Worm (Caenorhabditis elegans) whole organism, L2 larva: ENCODE results near the gene C16D9.6.

ENCODE experiments used
- R02D3.7 ChIP-seq: fragments of 150-350 bp; optimal IDR thresholded peaks from 2 replicates; lab custom pipeline; 2014; ENCODE audit warnings: missing biosample characterization, missing genetic modification characterization
- aly-2 ChIP-seq: fragments of 150-350 bp; optimal IDR thresholded peaks from 2 replicates; lab custom pipeline; 2014; ENCODE audit warnings: missing biosample characterization, missing genetic modification characterization
- ama-1 ChIP-seq: fragments of 150-350 bp; optimal IDR thresholded peaks from 2 replicates; lab custom pipeline; 2018; ENCODE audit warnings: inconsistent platforms
- blmp-1 ChIP-seq: sonication (generic microtip); optimal IDR thresholded peaks from 2 replicates; lab custom pipeline; 2017; ENCODE audit warnings: missing genetic modification characterization, mild to moderate bottlenecking, missing compliant biosample characterization, antibody characterized with exemption, moderate library complexity; ENCODE audit not compliant: insufficient read depth
- gmeb-1 ChIP-seq: fragments of 150-350 bp; optimal IDR thresholded peaks from 2 replicates; lab custom pipeline; 2014; ENCODE audit warnings: missing biosample characterization, missing genetic modification characterization
- lsy-2 ChIP-seq, 2 experiments: fragments of 150-350 bp in 1 of 2; sonication (generic microtip) in 1 of 2; optimal IDR thresholded peaks; 2 replicates each; lab custom pipeline; 2014 to 2017; ENCODE audit warnings: missing biosample characterization in 2 of 2, missing genetic modification characterization in 2 of 2
- mdl-1 ChIP-seq, 2 experiments: fragments of 150-350 bp in 1 of 2; sonication (generic microtip) in 1 of 2; optimal IDR thresholded peaks; 2 replicates each; lab custom pipeline; 2017; ENCODE audit warnings: missing biosample characterization in 2 of 2, missing genetic modification characterization in 2 of 2
- nhr-129 ChIP-seq: fragments of 150-350 bp; optimal IDR thresholded peaks from 2 replicates; lab custom pipeline; 2014; ENCODE audit warnings: missing biosample characterization, missing genetic modification characterization
- nhr-25 ChIP-seq: fragments of 150-350 bp; sonication (generic microtip); optimal IDR thresholded peaks from 3 replicates; lab custom pipeline; 2014; ENCODE audit warnings: missing biosample characterization, missing genetic modification characterization
- nhr-77 ChIP-seq: fragments of 150-350 bp; optimal IDR thresholded peaks from 2 replicates; lab custom pipeline; 2014; ENCODE audit warnings: missing biosample characterization, missing genetic modification characterization
- unc-62 ChIP-seq: fragments of 150-350 bp; optimal IDR thresholded peaks from 2 replicates; lab custom pipeline; 2014; ENCODE audit warnings: missing biosample characterization, missing genetic modification reagents, missing genetic modification characterization
- ztf-11 ChIP-seq: sonication (generic microtip); optimal IDR thresholded peaks from 2 replicates; lab custom pipeline; 2017; ENCODE audit warnings: missing biosample characterization, missing genetic modification characterization

DNA sequence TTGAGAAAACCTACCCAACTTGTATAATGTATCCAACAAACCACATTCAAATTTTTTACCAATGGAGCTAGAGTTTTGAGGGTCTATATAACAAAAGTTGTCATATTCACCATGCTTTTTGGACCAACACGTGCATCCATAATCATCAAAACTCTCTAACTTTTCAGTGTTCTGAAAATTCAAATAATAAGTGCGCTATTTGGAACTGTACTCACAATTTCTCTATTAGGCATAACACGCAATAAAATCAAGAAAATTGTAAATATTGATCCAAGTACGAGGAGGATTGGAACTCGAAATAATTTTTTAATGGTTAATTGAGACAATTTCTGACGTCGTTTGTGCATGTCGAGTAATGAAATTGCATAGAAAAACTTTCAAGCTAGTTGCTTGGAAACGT lies 10.2 kb downstream of the C16D9.6 start, which contains the start of gene C16D9.3:
- no peak for TF ChIP-seq ama-1 (lab: Kevin White, UChicago)
- no peak for TF ChIP-seq unc-62 (GFP tag; lab: Kevin White, UChicago)
- TF ChIP-seq gmeb-1 (tag; lab: Kevin White, UChicago), result no peak
- no peak for TF ChIP-seq blmp-1 (tag; lab: Kevin White, UChicago)
- TF ChIP-seq R02D3.7 (tag; lab: Kevin White, UChicago), result no peak
- no peak for TF ChIP-seq ztf-11
- TF ChIP-seq nhr-25 (tag; lab: Kevin White, UChicago), result no peak
- no peak for TF ChIP-seq lsy-2 (tag; optimal IDR thresholded peaks at IDR 0.05; lab: Kevin White, UChicago)
- TF ChIP-seq mdl-1 (tag; optimal IDR thresholded peaks at IDR 0.05; lab: Kevin White, UChicago), result no peak
- no peak for TF ChIP-seq nhr-129 (tag; lab: Kevin White, UChicago)
- TF ChIP-seq nhr-77 (tag; lab: Kevin White, UChicago), result no peak
- no peak for TF ChIP-seq aly-2
